Worm (Caenorhabditis elegans): Measurements from ENCODE around the gene W10G11.3.

The W10G11.3 gene

ce11 chrII:3523547-3523946, 38.8 kb downstream of the W10G11.3 start (continued):
- peak; percentile 88 for TF ChIP-seq nhr-19 (GFP tag; conservative IDR thresholded peaks at IDR 0.05)
- peak; percentile 40 for TF ChIP-seq nhr-90 (tag; optimal IDR thresholded peaks at IDR 0.05; ENCODE audit: poor library complexity)
- TF ChIP-seq fos-1 (tag; optimal IDR thresholded peaks at IDR 0.05) = peak; percentile 25
- TF ChIP-seq isw-1 (GFP tag; IDR thresholded peaks at IDR 0.05) = peak; percentile 81
- peak in 2 of 3 experiments; percentile 50 to 54 for TF ChIP-seq ceh-82 (tag; optimal IDR thresholded peaks at IDR 0.05)
- TF ChIP-seq unc-86 (tag; optimal IDR thresholded peaks at IDR 0.05) = peak; percentile 57
- TF ChIP-seq mep-1 (tag; optimal IDR thresholded peaks at IDR 0.05) = peak; percentile 45
- TF ChIP-seq nhr-71 (tag; optimal IDR thresholded peaks at IDR 0.05) = peak; percentile 88

ce11 chrII:3520988-3521850, 41.1 kb downstream of the W10G11.3 start, which contains the start of gene W09G10.9:
Gene W09G10.9 (plus strand): TSS chrII:3521800.
- TF ChIP-seq hlh-4 (tag; optimal IDR thresholded peaks at IDR 0.05) = no peak
- TF ChIP-seq nhr-90 (tag; optimal IDR thresholded peaks at IDR 0.05; ENCODE audit: poor library complexity) = peak; percentile 60
- TF ChIP-seq nhr-85 (tag) = peak; percentile 63
- no peak for TF ChIP-seq nhr-12 (tag; optimal IDR thresholded peaks at IDR 0.05)
- no peak for TF ChIP-seq ceh-8 (GFP tag; optimal IDR thresholded peaks at IDR 0.05)
- no peak for TF ChIP-seq egl-27 (tag; optimal IDR thresholded peaks at IDR 0.05)
- peak; percentile 79 for TF ChIP-seq rnt-1 (tag; optimal IDR thresholded peaks at IDR 0.05)
- no peak for TF ChIP-seq nhr-11 (tag; optimal IDR thresholded peaks at IDR 0.05)
- peak; percentile 52 for TF ChIP-seq lir-3 (tag; optimal IDR thresholded peaks at IDR 0.05; ENCODE audit: poor library complexity)
- peak; percentile 10 for TF ChIP-seq unc-130 (tag; optimal IDR thresholded peaks at IDR 0.05)
- no peak for TF ChIP-seq pax-3 (tag; optimal IDR thresholded peaks at IDR 0.05)
- TF ChIP-seq aha-1 (tag; optimal IDR thresholded peaks at IDR 0.05) = no peak
- TF ChIP-seq nhr-71 (tag; optimal IDR thresholded peaks at IDR 0.05) = peak; percentile 80
- peak; percentile 88 for TF ChIP-seq nhr-19 (GFP tag; conservative IDR thresholded peaks at IDR 0.05)
- TF ChIP-seq nhr-28 (tag; optimal IDR thresholded peaks at IDR 0.05) = no peak
- no peak for TF ChIP-seq ceh-63 (GFP tag; optimal IDR thresholded peaks at IDR 0.05)
- peak; percentile 77 for TF ChIP-seq dsc-1 (tag; optimal IDR thresholded peaks at IDR 0.05)
- TF ChIP-seq lin-35 (GFP tag; optimal IDR thresholded peaks at IDR 0.05) = peak; percentile 22 to 69
- TF ChIP-seq nhr-84 (tag; optimal IDR thresholded peaks at IDR 0.05) = no peak
- TF ChIP-seq F16B12.6 (tag; optimal IDR thresholded peaks at IDR 0.05) = peak; percentile 48
- TF ChIP-seq pag-3 (tag; optimal IDR thresholded peaks at IDR 0.05; ENCODE audit: borderline replicate concordance, insufficient read depth) = no peak
- TF ChIP-seq sox-4 (tag; optimal IDR thresholded peaks at IDR 0.05) = no peak
- no peak for TF ChIP-seq aly-2 (tag; optimal IDR thresholded peaks at IDR 0.05)
- peak; percentile 27 for TF ChIP-seq snpc-4 (tag; optimal IDR thresholded peaks at IDR 0.05)
- no peak for TF ChIP-seq efl-3 (GFP tag; optimal IDR thresholded peaks at IDR 0.05)
- no peak for TF ChIP-seq mef-2 (tag; optimal IDR thresholded peaks at IDR 0.05)
- TF ChIP-seq fkh-4 (tag; optimal IDR thresholded peaks at IDR 0.05; ENCODE audit: borderline replicate concordance) = no peak
- TF ChIP-seq C04F5.9 (tag; optimal IDR thresholded peaks at IDR 0.05) = no peak
- no peak for TF ChIP-seq tlp-1 (tag; optimal IDR thresholded peaks at IDR 0.05)
- TF ChIP-seq isw-1 (GFP tag; IDR thresholded peaks at IDR 0.05) = peak; percentile 76
- peak; percentile 55 for TF ChIP-seq unc-86 (tag; optimal IDR thresholded peaks at IDR 0.05)
- no peak for TF ChIP-seq ceh-90 (tag; optimal IDR thresholded peaks at IDR 0.05)
- peak; percentile 75 for TF ChIP-seq mab-9 (GFP tag; IDR thresholded peaks at IDR 0.05)
- no peak for TF ChIP-seq C34B4.2 (tag; optimal IDR thresholded peaks at IDR 0.05)
- no peak for TF ChIP-seq ama-1 (optimal IDR thresholded peaks at IDR 0.05)
- no peak for TF ChIP-seq hlh-17 (GFP tag; optimal IDR thresholded peaks at IDR 0.05; ENCODE audit: borderline replicate concordance)
- TF ChIP-seq egl-13 (tag; optimal IDR thresholded peaks at IDR 0.05) = peak; percentile 54
- peak; percentile 38 to 53 for TF ChIP-seq efl-1 (optimal IDR thresholded peaks at IDR 0.05)
- peak; percentile 29 to 93 for TF ChIP-seq efl-1 (GFP tag; optimal IDR thresholded peaks at IDR 0.05 in 1 of 2)
- TF ChIP-seq jun-1 (tag; optimal IDR thresholded peaks at IDR 0.05) = peak; percentile 30
- peak; percentile 41 for TF ChIP-seq C16A3.4 (tag; optimal IDR thresholded peaks at IDR 0.05)
- peak in 1 of 2 experiments; percentile 61 for TF ChIP-seq mdl-1 (tag; optimal IDR thresholded peaks at IDR 0.05)
- TF ChIP-seq vab-15 (tag; optimal IDR thresholded peaks at IDR 0.05) = no peak
- peak; percentile 83 for TF ChIP-seq snu-23 (GFP tag; optimal IDR thresholded peaks at IDR 0.05)
- peak; percentile 32 for TF ChIP-seq lin-13 (GFP tag; optimal IDR thresholded peaks at IDR 0.05)
- no peak for TF ChIP-seq unc-30 (tag; optimal IDR thresholded peaks at IDR 0.05)

All from whole organism, L1 larva.